Worm (Caenorhabditis elegans): ENCODE measurements around the gene ZK662.5.

The ZK662.5 gene

DNA sequence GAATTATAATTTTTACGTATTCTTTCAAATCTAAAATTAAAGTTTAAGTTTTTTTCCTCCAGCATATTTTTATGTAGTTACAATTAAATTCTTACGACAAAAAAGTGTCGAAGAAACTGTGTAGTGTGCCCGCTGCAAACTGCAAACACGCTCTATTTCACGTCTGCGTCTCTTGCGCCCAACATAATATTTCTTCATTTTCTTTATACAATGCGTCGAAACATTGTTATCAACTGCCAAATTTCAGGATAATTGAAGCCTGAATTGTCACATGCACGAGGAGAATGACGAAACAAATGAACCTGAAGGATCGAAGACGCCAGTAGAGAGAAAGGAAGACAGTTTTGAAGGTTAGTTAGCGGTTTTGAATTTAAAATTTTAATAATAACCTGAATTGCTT, 32.2 kb upstream of the ZK662.5 start, which contains the start of gene C03H12.1 (continued):
- TF ChIP-seq dve-1 (tag; optimal IDR thresholded peaks at IDR 0.05; ENCODE audit: insufficient read depth) (peak; percentile 71), jun-1 (tag; optimal IDR thresholded peaks at IDR 0.05) (no peak), mxl-3 (GFP tag; optimal IDR thresholded peaks at IDR 0.05) (peak; percentile 34), aly-2 (tag; optimal IDR thresholded peaks at IDR 0.05) (no peak), daf-8 (GFP tag; IDR thresholded peaks at IDR 0.05) (no peak), nhr-48 (tag; optimal IDR thresholded peaks at IDR 0.05) (peak; percentile 24), nhr-28 (tag; optimal IDR thresholded peaks at IDR 0.05) (peak; percentile 85), duxl-1 (tag; optimal IDR thresholded peaks at IDR 0.05; ENCODE audit: poor library complexity) (no peak), skn-1 (tag; optimal IDR thresholded peaks at IDR 0.05) (no peak), Y48G9A.11 (GFP tag; IDR thresholded peaks at IDR 0.05) (no peak), madf-5 (GFP tag; IDR thresholded peaks at IDR 0.05) (no peak), lin-39 (tag; optimal IDR thresholded peaks at IDR 0.05) (no peak), cey-2 (tag; optimal IDR thresholded peaks at IDR 0.05; ENCODE audit: borderline replicate concordance, insufficient read depth) (no peak), hlh-30 (tag; optimal IDR thresholded peaks at IDR 0.05; ENCODE audit: insufficient read depth) (peak; percentile 70), ceh-32 (tag; optimal IDR thresholded peaks at IDR 0.05; ENCODE audit: poor library complexity) (no peak)

DNA sequence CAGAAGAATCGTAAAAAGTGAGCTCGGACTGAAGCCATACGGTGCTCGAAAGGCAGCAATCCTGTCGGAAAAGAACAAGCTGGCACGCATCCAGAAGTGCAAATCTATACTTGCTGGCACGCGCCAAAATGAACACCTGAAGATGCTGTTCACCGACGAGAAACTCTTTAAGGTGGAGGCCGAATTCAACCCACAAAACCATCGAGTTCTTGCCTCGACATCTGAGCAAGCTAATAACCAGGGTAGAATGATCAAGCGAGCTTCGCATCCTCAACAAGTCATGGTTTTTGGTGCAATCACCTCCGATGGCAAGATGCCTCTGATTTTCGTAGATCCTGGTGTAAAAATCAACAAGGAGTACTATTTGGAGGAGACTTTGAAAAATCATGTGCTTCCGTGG, 28.0 kb upstream of the ZK662.5 start:
- TF ChIP-seq unc-62 (GFP tag; optimal IDR thresholded peaks at IDR 0.05 in 1 of 2): peak in 1 of 2 experiments; percentile 96
- TF ChIP-seq unc-62 (tag; optimal IDR thresholded peaks at IDR 0.05): no peak
- TF ChIP-seq T20F7.1 (GFP tag; optimal IDR thresholded peaks at IDR 0.05): no peak

DNA sequence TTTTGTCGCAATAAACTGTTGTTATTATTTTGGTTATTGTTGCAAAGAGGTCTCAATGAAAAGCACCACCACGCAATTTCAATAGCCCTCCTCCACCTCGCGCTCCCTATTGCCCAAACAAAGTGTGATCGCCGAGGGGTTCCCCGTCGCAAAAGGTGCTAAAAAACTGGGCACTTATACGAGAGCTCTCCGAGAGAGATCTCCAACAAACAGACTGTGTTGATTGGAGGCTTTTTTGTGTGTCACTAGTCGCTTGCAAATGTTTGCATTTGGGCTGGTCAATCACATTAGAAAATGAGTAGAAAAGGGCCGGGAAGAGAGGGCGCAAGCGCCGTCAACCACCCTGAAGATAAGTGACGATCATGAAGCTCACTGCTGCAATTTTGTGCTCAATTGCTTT, 25.0 kb upstream of the ZK662.5 start, which contains the start of gene ZK662.2:
ZK662.2 (plus strand) TSS at position 301 of the 400 bp plus-strand sequence.
- TF ChIP-seq egl-27 (tag; optimal IDR thresholded peaks at IDR 0.05) (no peak), unc-39 (tag; optimal IDR thresholded peaks at IDR 0.05) (no peak), ama-1 (optimal IDR thresholded peaks at IDR 0.05) (no peak), daf-16 (GFP tag; optimal IDR thresholded peaks at IDR 0.05) (no peak), daf-16 (tag; optimal IDR thresholded peaks at IDR 0.05) (no peak), F44E2.7 (GFP tag; IDR thresholded peaks at IDR 0.05) (0 out of 2 replicates have a peak, but pooled peaks have one; percentile 8)

DNA sequence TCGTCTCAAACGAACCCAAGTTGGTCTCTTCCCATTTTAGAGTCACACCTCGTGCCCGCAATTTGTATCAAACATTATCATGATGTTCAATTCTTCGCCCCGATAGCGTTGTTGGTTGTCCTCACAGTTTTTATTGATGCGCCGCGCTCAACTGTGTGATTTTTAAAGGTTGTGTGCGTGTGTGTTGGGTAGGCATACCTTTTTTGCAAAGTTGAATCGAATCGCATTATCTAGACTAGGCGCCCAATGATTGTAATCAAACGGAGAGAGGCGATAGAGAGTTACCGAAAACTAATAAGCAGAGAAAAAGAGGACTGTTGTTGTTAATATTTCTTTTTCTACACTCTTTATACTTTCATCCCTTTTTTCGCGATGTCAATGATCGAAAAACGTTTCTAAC, 21.2 kb upstream of the ZK662.5 start:
- TF ChIP-seq mep-1 (tag; optimal IDR thresholded peaks at IDR 0.05): no peak
- TF ChIP-seq hlh-11 (tag; optimal IDR thresholded peaks at IDR 0.05): peak; percentile 80
- TF ChIP-seq gei-8 (GFP tag; optimal IDR thresholded peaks at IDR 0.05): peak; percentile 23
- no peak for TF ChIP-seq fos-1 (tag; optimal IDR thresholded peaks at IDR 0.05)
- TF ChIP-seq mes-2 (tag; optimal IDR thresholded peaks at IDR 0.05; ENCODE audit: poor library complexity, severe bottlenecking): peak; percentile 23
- peak; percentile 53 for TF ChIP-seq nhr-28 (tag; optimal IDR thresholded peaks at IDR 0.05)
- no peak for TF ChIP-seq fkh-10 (GFP tag; optimal IDR thresholded peaks at IDR 0.05)
- no peak for TF ChIP-seq daf-16 (GFP tag; optimal IDR thresholded peaks at IDR 0.05)
- TF ChIP-seq daf-16 (tag; optimal IDR thresholded peaks at IDR 0.05): peak; percentile 83
- peak; percentile 77 for TF ChIP-seq dmd-6 (GFP tag; IDR thresholded peaks at IDR 0.05)
- TF ChIP-seq F26F4.8 (GFP tag; conservative IDR thresholded peaks at IDR 0.05): no peak
- peak; percentile 56; the same call in 1 of the 2 replicates for TF ChIP-seq php-3 (GFP tag; IDR thresholded peaks at IDR 0.05)
- no peak for TF ChIP-seq Y105C5A.15 (GFP tag; IDR thresholded peaks at IDR 0.05)
- no peak for TF ChIP-seq sdz-12 (GFP tag; optimal IDR thresholded peaks at IDR 0.05)
- TF ChIP-seq dve-1 (tag; optimal IDR thresholded peaks at IDR 0.05; ENCODE audit: insufficient read depth): peak; percentile 41
- no peak for TF ChIP-seq zip-2 (tag; optimal IDR thresholded peaks at IDR 0.05)
- TF ChIP-seq nhr-48 (tag; optimal IDR thresholded peaks at IDR 0.05): peak; percentile 82
- 0 out of 2 replicates have a peak, but pooled peaks have one; percentile 14 for TF ChIP-seq T26A8.4 (GFP tag; IDR thresholded peaks at IDR 0.05)
- peak; percentile 4 to 44 for TF ChIP-seq mdl-1 (tag; optimal IDR thresholded peaks at IDR 0.05)
- TF ChIP-seq nhr-6 (tag; optimal IDR thresholded peaks at IDR 0.05): no peak
- no peak for TF ChIP-seq zfp-2 (tag; optimal IDR thresholded peaks at IDR 0.05)
- TF ChIP-seq lsy-2 (tag; optimal IDR thresholded peaks at IDR 0.05): no peak
- peak; percentile 31 for TF ChIP-seq pqm-1 (tag; optimal IDR thresholded peaks at IDR 0.05)
- peak; percentile 19 for TF ChIP-seq duxl-1 (tag; optimal IDR thresholded peaks at IDR 0.05; ENCODE audit: poor library complexity)
